Fruit fly (Drosophila melanogaster): ENCODE results near the gene Pcyt1.

DNA sequence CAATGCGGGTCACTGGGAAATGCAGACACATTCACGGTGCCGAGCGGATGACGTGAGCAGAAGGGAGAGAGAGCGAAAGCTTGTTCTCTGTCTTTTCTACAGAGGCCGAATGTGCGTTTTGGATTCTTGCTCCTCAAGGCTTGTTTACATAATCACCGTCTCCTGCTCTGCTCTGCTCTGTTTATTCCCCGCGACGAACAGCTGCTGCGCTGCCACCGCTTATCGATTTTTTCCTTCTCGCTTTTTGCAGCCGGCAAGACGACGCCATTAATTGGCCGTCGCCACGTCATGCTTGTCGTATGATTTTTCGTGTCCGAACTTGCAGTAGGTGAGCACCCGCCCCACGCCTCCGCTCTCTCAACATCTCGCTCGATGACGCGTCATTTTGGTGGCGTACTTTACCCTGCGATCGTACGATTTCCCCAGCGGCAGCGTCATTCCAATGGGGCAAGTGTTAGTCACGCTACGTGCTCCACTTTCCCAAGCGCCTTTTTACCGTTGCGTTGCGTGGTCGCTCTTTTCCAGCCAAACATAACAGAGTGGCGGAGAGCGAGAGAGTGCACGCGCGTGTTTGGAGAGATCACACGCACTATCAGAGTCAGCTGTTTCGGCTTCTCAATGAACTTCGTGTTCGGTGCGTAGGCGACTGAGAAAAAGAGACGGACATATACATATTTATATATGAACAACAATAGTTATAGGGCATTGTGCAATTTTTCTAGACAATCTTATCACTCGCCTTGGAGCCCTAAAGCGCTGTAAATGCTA lies 641 bp downstream of the Pcyt1 start:
- no peak for TF ChIP-seq h (optimal IDR thresholded peaks at IDR 0.05)
- no peak for TF ChIP-seq insv (optimal IDR thresholded peaks at IDR 0.05)

Data from Kc167 (cell line).